Worm (Caenorhabditis elegans): ENCODE results near the gene C17G1.5.

ce11 chrX:9893069-9893468 is 45.5 kb upstream of the C17G1.5 start:
- TF ChIP-seq him-1 (tag; optimal IDR thresholded peaks at IDR 0.05): no peak
- TF ChIP-seq W03F9.2 (tag; optimal IDR thresholded peaks at IDR 0.05): no peak
